Worm (Caenorhabditis elegans): ENCODE measurements around the gene sptl-2.

Gene sptl-2

ce11 chrV:7985860-7986259 lies 31.1 kb upstream of the sptl-2 start, which contains the start of gene Y97E10AL.1:
TSS of gene Y97E10AL.1 (plus strand) at chrV:7986160.
- TF ChIP-seq dpff-1 (tag; optimal IDR thresholded peaks at IDR 0.05), result no peak
- no peak for TF ChIP-seq ZK185.1 (tag; optimal IDR thresholded peaks at IDR 0.05; ENCODE audit: poor library complexity, severe bottlenecking)
- no peak for TF ChIP-seq Y95B8A.8 (GFP tag; IDR thresholded peaks at IDR 0.05)
- TF ChIP-seq cebp-1 (GFP tag; IDR thresholded peaks at IDR 0.05), result no peak
- no peak for TF ChIP-seq cebp-1 (tag; optimal IDR thresholded peaks at IDR 0.05)
- TF ChIP-seq lsy-27 (tag; optimal IDR thresholded peaks at IDR 0.05; ENCODE audit: borderline replicate concordance, insufficient read depth), result no peak

ce11 chrV:7994570-7994969 lies 22.4 kb upstream of the sptl-2 start, which contains the start of gene ceh-76:
TSS of gene ceh-76 (minus strand) at chrV:7994670.
- TF ChIP-seq lir-1 (GFP tag; conservative IDR thresholded peaks at IDR 0.05) (no peak), lag-1 (GFP tag; IDR thresholded peaks at IDR 0.05) (no peak), dox-1 (GFP tag; IDR thresholded peaks at IDR 0.05) (no peak), egl-44 (GFP tag; IDR thresholded peaks at IDR 0.05) (no peak), mxl-1 (tag; optimal IDR thresholded peaks at IDR 0.05) (no peak), Y79H2A.3 (GFP tag; conservative IDR thresholded peaks at IDR 0.05) (no peak), madf-6 (GFP tag; IDR thresholded peaks at IDR 0.05) (no peak), nfya-2 (GFP tag; IDR thresholded peaks at IDR 0.05) (no peak), tlf-1 (GFP tag; optimal IDR thresholded peaks at IDR 0.05) (no peak), D2030.7 (GFP tag; IDR thresholded peaks at IDR 0.05) (no peak), cebp-1 (GFP tag; IDR thresholded peaks at IDR 0.05) (no peak), cebp-1 (tag; optimal IDR thresholded peaks at IDR 0.05) (no peak)

- TF ChIP-seq lsy-27 (tag; optimal IDR thresholded peaks at IDR 0.05; ENCODE audit: borderline replicate concordance, insufficient read depth) (no peak), Y53F4B.3 (GFP tag; IDR thresholded peaks at IDR 0.05) (no peak), nhr-80 (tag; optimal IDR thresholded peaks at IDR 0.05) (no peak), athp-1 (tag; optimal IDR thresholded peaks at IDR 0.05) (no peak), C06A6.2 (GFP tag; conservative IDR thresholded peaks at IDR 0.05) (no peak), unc-62 (GFP tag; optimal IDR thresholded peaks at IDR 0.05) (no peak), egl-44 (GFP tag; IDR thresholded peaks at IDR 0.05) (no peak), hmg-20 (GFP tag; IDR thresholded peaks at IDR 0.05) (no peak)
These were observed 21.8 kb upstream of the sptl-2 start for ce11 chrV:7995165-7995564.

- TF ChIP-seq nhr-27 (tag; optimal IDR thresholded peaks at IDR 0.05), result no peak
- no peak for TF ChIP-seq mxl-1 (tag; optimal IDR thresholded peaks at IDR 0.05)
- TF ChIP-seq zfh-2 (GFP tag; conservative IDR thresholded peaks at IDR 0.05), result no peak
- no peak for TF ChIP-seq rpc-1 (optimal IDR thresholded peaks at IDR 0.05)
- no peak for TF ChIP-seq rpc-1 (tag; optimal IDR thresholded peaks at IDR 0.05)
- TF ChIP-seq lin-54 (GFP tag; optimal IDR thresholded peaks at IDR 0.05), result no peak
- no peak for TF ChIP-seq unc-130 (GFP tag; optimal IDR thresholded peaks at IDR 0.05)
- TF ChIP-seq xnd-1 (tag; optimal IDR thresholded peaks at IDR 0.05), result no peak
- no peak for TF ChIP-seq ceh-40 (GFP tag; IDR thresholded peaks at IDR 0.05)
- no peak for TF ChIP-seq ama-1 (optimal IDR thresholded peaks at IDR 0.05)
- no peak for TF ChIP-seq ama-1 (GFP tag; optimal IDR thresholded peaks at IDR 0.05)
These were observed 21.1 kb upstream of the sptl-2 start, which contains the start of gene Y97E10AR.2 for ce11 chrV:7995878-7996277. TSS of gene Y97E10AR.2 (plus strand) at chrV:7996178.

- TF ChIP-seq nhr-27 (tag; optimal IDR thresholded peaks at IDR 0.05) (no peak), fkh-3 (tag; optimal IDR thresholded peaks at IDR 0.05) (no peak), ekl-4 (GFP tag; IDR thresholded peaks at IDR 0.05) (no peak), unc-62 (GFP tag; optimal IDR thresholded peaks at IDR 0.05) (peak; percentile 78), Y53F4B.3 (GFP tag; IDR thresholded peaks at IDR 0.05) (no peak), let-607 (tag; optimal IDR thresholded peaks at IDR 0.05) (peak; percentile 62 to 68), F33H1.4 (GFP tag; IDR thresholded peaks at IDR 0.05) (no peak), chd-7 (tag; optimal IDR thresholded peaks at IDR 0.05) (no peak), ztf-18 (tag; optimal IDR thresholded peaks at IDR 0.05) (peak; percentile 49), B0035.1 (tag; optimal IDR thresholded peaks at IDR 0.05) (no peak), B0336.3 (GFP tag; IDR thresholded peaks at IDR 0.05) (no peak; the same call in 1 of the 2 replicates), die-1 (tag; optimal IDR thresholded peaks at IDR 0.05) (no peak), Y95B8A.8 (GFP tag; IDR thresholded peaks at IDR 0.05) (no peak), dox-1 (GFP tag; IDR thresholded peaks at IDR 0.05) (no peak; the same call in 1 of the 2 replicates), snpc-4 (GFP tag; optimal IDR thresholded peaks at IDR 0.05) (no peak), snpc-4 (tag; optimal IDR thresholded peaks at IDR 0.05) (peak; percentile 29 to 51 (median 40)), ceh-40 (GFP tag; IDR thresholded peaks at IDR 0.05) (no peak)
These were observed 16.0 kb upstream of the sptl-2 start, which contains the start of gene Y97E10AR.1 for ce11 chrV:8000929-8001513. TSS of gene Y97E10AR.1 (plus strand) at chrV:8001463.
